Fruit fly (Drosophila melanogaster) whole organism, embryonic: ENCODE data around the gene Pino.

Experiments used
- Ada2b ChIP-seq: fragments of 200-800 bp; sonication (Bioruptor generic); IDR thresholded peaks from 2 replicates; pipeline ENCODE4 v1.3.6; 2022; ENCODE audit warnings: missing biosample characterization, missing genetic modification characterization
- CG10959 ChIP-seq: fragments of 200-800 bp; sonication (Bioruptor generic); IDR thresholded peaks from 2 replicates; pipeline ENCODE4 v1.3.6; 2022; ENCODE audit warnings: missing biosample characterization, missing genetic modification characterization
- CG10979 ChIP-seq: fragments of 200-800 bp; sonication (Bioruptor generic); optimal IDR thresholded peaks from 2 replicates; lab custom pipeline; 2018; ENCODE audit warnings: missing biosample characterization, mild to moderate bottlenecking, missing genetic modification characterization, moderate library complexity
- CG12744 ChIP-seq: fragments of 200-800 bp; sonication (Bioruptor generic); optimal IDR thresholded peaks from 2 replicates; lab custom pipeline; 2016; ENCODE audit warnings: missing biosample characterization, missing genetic modification characterization
- CG15269 ChIP-seq: fragments of 200-800 bp; sonication (Bioruptor generic); optimal IDR thresholded peaks from 2 replicates; lab custom pipeline; 2018; ENCODE audit warnings: missing biosample characterization, mild to moderate bottlenecking, missing genetic modification characterization, moderate library complexity
- CG15479 ChIP-seq: fragments of 200-800 bp; sonication (Bioruptor generic); optimal IDR thresholded peaks from 3 replicates; lab custom pipeline; 2019; ENCODE audit warnings: missing biosample characterization, mild to moderate bottlenecking, missing genetic modification characterization, moderate library complexity
- CG17802 ChIP-seq: fragments of 200-800 bp; sonication (Bioruptor generic); optimal IDR thresholded peaks from 2 replicates; lab custom pipeline; 2018; ENCODE audit warnings: missing biosample characterization, mild to moderate bottlenecking, missing genetic modification characterization, moderate library complexity
- CG34422 ChIP-seq: fragments of 200-800 bp; sonication (Bioruptor generic); IDR thresholded peaks from 3 replicates; pipeline ENCODE4 v1.3.6; 2022; ENCODE audit warnings: missing biosample characterization, missing genetic modification characterization
- CG3995 ChIP-seq: fragments of 200-800 bp; sonication (Bioruptor generic); optimal IDR thresholded peaks from 3 replicates; lab custom pipeline; 2016; ENCODE audit warnings: missing biosample characterization, missing genetic modification characterization
- CG5180 ChIP-seq: fragments of 200-800 bp; sonication (Bioruptor generic); optimal IDR thresholded peaks from 3 replicates; lab custom pipeline; 2017; ENCODE audit warnings: missing biosample characterization, missing genetic modification characterization, mild to moderate bottlenecking, moderate library complexity, missing genetic modification reagents
- CG7786 ChIP-seq: fragments of 200-800 bp; sonication (Bioruptor generic); optimal IDR thresholded peaks from 2 replicates; lab custom pipeline; 2016; ENCODE audit warnings: missing biosample characterization, missing genetic modification characterization
- CG7839 ChIP-seq: fragments of 200-800 bp; sonication (Bioruptor generic); optimal IDR thresholded peaks from 3 replicates; lab custom pipeline; 2018; ENCODE audit warnings: missing biosample characterization, mild to moderate bottlenecking, missing genetic modification characterization, moderate library complexity
- CG7928 ChIP-seq: fragments of 200-800 bp; sonication (Bioruptor generic); optimal IDR thresholded peaks from 2 replicates; lab custom pipeline; 2017; ENCODE audit warnings: missing biosample characterization, mild to moderate bottlenecking, missing genetic modification characterization
- Hr51 ChIP-seq, 2 experiments: fragments of 200-800 bp; sonication (Bioruptor generic); optimal IDR thresholded peaks; 2 replicates in 1 of 2; 3 replicates in 1 of 2; lab custom pipeline; 2016 to 2018; ENCODE audit warnings: missing biosample characterization in 2 of 2, missing genetic modification characterization in 2 of 2, mild to moderate bottlenecking in 1 of 2, moderate library complexity in 1 of 2
- Max ChIP-seq: fragments of 200-800 bp; sonication (Bioruptor generic); optimal IDR thresholded peaks from 2 replicates; lab custom pipeline; 2016; ENCODE audit warnings: missing biosample characterization, mild to moderate bottlenecking, missing genetic modification characterization
- Mrtf ChIP-seq: fragments of 200-800 bp; sonication (Bioruptor generic); IDR thresholded peaks from 3 replicates; pipeline ENCODE4 v1.3.6; 2022; ENCODE audit warnings: missing biosample characterization, missing genetic modification characterization
- Myb ChIP-seq: fragments of 200-800 bp; sonication (Bioruptor generic); optimal IDR thresholded peaks from 2 replicates; lab custom pipeline; 2016; ENCODE audit warnings: missing biosample characterization, missing genetic modification characterization
- NC2β ChIP-seq: fragments of 200-800 bp; sonication (Bioruptor generic); optimal IDR thresholded peaks from 2 replicates; lab custom pipeline; 2016; ENCODE audit warnings: missing biosample characterization, missing genetic modification characterization
- NfI ChIP-seq: fragments of 200-800 bp; sonication (Bioruptor generic); optimal IDR thresholded peaks from 3 replicates; lab custom pipeline; 2018; ENCODE audit warnings: missing biosample characterization, mild to moderate bottlenecking, missing genetic modification characterization, moderate library complexity
- Pdp1 ChIP-seq, 2 experiments: fragments of 200-800 bp; sonication (Bioruptor generic); optimal IDR thresholded peaks; 3 replicates each; lab custom pipeline; 2016; ENCODE audit warnings: missing biosample characterization in 2 of 2, missing genetic modification characterization in 2 of 2, mild to moderate bottlenecking in 1 of 2, moderate library complexity in 1 of 2
- Ravus ChIP-seq: fragments of 200-800 bp; sonication (Bioruptor generic); IDR thresholded peaks from 2 replicates; pipeline ENCODE4 v1.3.6; 2022; ENCODE audit warnings: missing biosample characterization, missing genetic modification characterization
- Sin3A ChIP-seq: fragments of >200 bp; optimal IDR thresholded peaks from 2 replicates; lab custom pipeline; 2018
- Sox100B ChIP-seq: fragments of 200-800 bp; sonication (Bioruptor generic); optimal IDR thresholded peaks from 3 replicates; lab custom pipeline; 2018; ENCODE audit warnings: missing biosample characterization, mild to moderate bottlenecking, missing genetic modification characterization
- Sox102F ChIP-seq: fragments of 200-800 bp; sonication (Bioruptor generic); optimal IDR thresholded peaks from 2 replicates; lab custom pipeline; 2018; ENCODE audit warnings: missing biosample characterization, mild to moderate bottlenecking, missing genetic modification characterization, moderate library complexity
- YL-1 ChIP-seq: fragments of 200-800 bp; sonication (Bioruptor generic); optimal IDR thresholded peaks from 3 replicates; lab custom pipeline; 2017; ENCODE audit warnings: missing biosample characterization, mild to moderate bottlenecking, missing genetic modification characterization
- bsh ChIP-seq, 2 experiments: fragments of 200-800 bp; sonication (Bioruptor generic); optimal IDR thresholded peaks; 2 replicates each; lab custom pipeline; 2017 to 2018; ENCODE audit warnings: mild to moderate bottlenecking in 2 of 2, missing biosample characterization in 2 of 2, missing genetic modification characterization in 2 of 2, moderate library complexity in 1 of 2
- chinmo ChIP-seq: fragments of 200-800 bp; sonication (Bioruptor generic); IDR thresholded peaks from 4 replicates; pipeline ENCODE4 v1.3.6; 2022; ENCODE audit warnings: missing biosample characterization, missing genetic modification characterization; ENCODE audit not compliant: partially characterized antibody
- corto ChIP-seq: fragments of 200-800 bp; sonication (Bioruptor generic); optimal IDR thresholded peaks from 2 replicates; lab custom pipeline; 2016; ENCODE audit warnings: missing biosample characterization, mild to moderate bottlenecking, missing genetic modification characterization, moderate library complexity
- eve ChIP-seq, 2 experiments: fragments of >200 bp; optimal IDR thresholded peaks; 2 replicates each; lab custom pipeline; 2017; ENCODE audit warnings: missing biosample characterization in 2 of 2, missing genetic modification characterization in 2 of 2
- ewg ChIP-seq: fragments of 200-800 bp; sonication (Bioruptor generic); optimal IDR thresholded peaks from 3 replicates; lab custom pipeline; 2017; ENCODE audit warnings: mild to moderate bottlenecking, missing biosample characterization, missing genetic modification reagents, missing genetic modification characterization
- fd102C ChIP-seq: fragments of 200-800 bp; sonication (Bioruptor generic); optimal IDR thresholded peaks from 2 replicates; lab custom pipeline; 2018; ENCODE audit warnings: missing biosample characterization, mild to moderate bottlenecking, missing genetic modification characterization, moderate library complexity
- fd64A ChIP-seq: fragments of 200-800 bp; sonication (Bioruptor generic); optimal IDR thresholded peaks from 3 replicates; lab custom pipeline; 2018; ENCODE audit warnings: missing biosample characterization, mild to moderate bottlenecking, missing genetic modification characterization
- ftz-f1 ChIP-seq: fragments of 200-800 bp; sonication (Bioruptor generic); optimal IDR thresholded peaks from 2 replicates; lab custom pipeline; 2016; ENCODE audit warnings: missing biosample characterization, missing genetic modification characterization
- ham ChIP-seq: fragments of 200-800 bp; sonication (Bioruptor generic); IDR thresholded peaks from 2 replicates; pipeline ENCODE4 v1.3.6; 2022; ENCODE audit warnings: missing biosample characterization, missing genetic modification characterization
- hkb ChIP-seq, 2 experiments: fragments of 200-800 bp in 1 of 2; fragments of >200 bp in 1 of 2; sonication (Bioruptor generic) in 1 of 2; IDR thresholded peaks in 1 of 2; optimal IDR thresholded peaks in 1 of 2; 2 replicates each; pipeline versions ENCODE4 v1.3.6 to Lab custom; 2017 to 2022; ENCODE audit warnings: missing biosample characterization in 1 of 2, missing genetic modification characterization in 1 of 2
- ind ChIP-seq: fragments of 200-800 bp; sonication (Bioruptor generic); optimal IDR thresholded peaks from 3 replicates; lab custom pipeline; 2016; ENCODE audit warnings: missing biosample characterization, missing genetic modification characterization
- kah ChIP-seq: fragments of 200-800 bp; sonication (Bioruptor generic); optimal IDR thresholded peaks from 2 replicates; lab custom pipeline; 2018; ENCODE audit warnings: missing biosample characterization, mild to moderate bottlenecking, missing genetic modification characterization
- lab ChIP-seq: fragments of 200-800 bp; sonication (Bioruptor generic); optimal IDR thresholded peaks from 3 replicates; lab custom pipeline; 2017; ENCODE audit warnings: missing biosample characterization, missing genetic modification characterization, mild to moderate bottlenecking, moderate library complexity, missing genetic modification reagents
- otp ChIP-seq: fragments of 200-800 bp; sonication (Bioruptor generic); IDR thresholded peaks from 3 replicates; pipeline ENCODE4, ENCODE4 v1.3.6; 2022; ENCODE audit warnings: missing biosample characterization, missing genetic modification characterization
- phol ChIP-seq: fragments of 200-800 bp; sonication (Bioruptor generic); optimal IDR thresholded peaks from 3 replicates; lab custom pipeline; 2018; ENCODE audit warnings: missing biosample characterization, mild to moderate bottlenecking, missing genetic modification characterization, moderate library complexity
- pnt ChIP-seq: fragments of 200-800 bp; sonication (Bioruptor generic); optimal IDR thresholded peaks from 3 replicates; lab custom pipeline; 2016; ENCODE audit warnings: missing biosample characterization, missing genetic modification characterization
- row ChIP-seq: fragments of 200-800 bp; sonication (Bioruptor generic); IDR thresholded peaks from 3 replicates; pipeline ENCODE4 v1.3.6; 2022; ENCODE audit warnings: missing biosample characterization, missing genetic modification characterization
- sc ChIP-seq, 3 experiments: fragments of >200 bp in 2 of 3; fragments of 200-800 bp in 1 of 3; sonication (Bioruptor generic) in 1 of 3; optimal IDR thresholded peaks; 2 replicates in 2 of 3; 3 replicates in 1 of 3; lab custom pipeline; 2017; ENCODE audit warnings: mild to moderate bottlenecking in 1 of 3, missing biosample characterization in 1 of 3, missing genetic modification characterization in 1 of 3, missing genetic modification reagents in 1 of 3
- scrt ChIP-seq: fragments of 200-800 bp; sonication (Bioruptor generic); optimal IDR thresholded peaks from 2 replicates; lab custom pipeline; 2018; ENCODE audit warnings: missing biosample characterization, mild to moderate bottlenecking, missing genetic modification characterization, moderate library complexity
- sens-2 ChIP-seq: fragments of 200-800 bp; sonication (Bioruptor generic); IDR thresholded peaks from 2 replicates; pipeline ENCODE4 v1.3.6; 2022; ENCODE audit warnings: missing biosample characterization, missing genetic modification characterization
- so ChIP-seq: fragments of 200-800 bp; sonication (Bioruptor generic); IDR thresholded peaks from 3 replicates; pipeline ENCODE4 v1.3.6; 2022; ENCODE audit warnings: missing biosample characterization, missing genetic modification characterization
- ssp ChIP-seq: fragments of 200-800 bp; sonication (Bioruptor generic); IDR thresholded peaks from 2 replicates; pipeline ENCODE4 v1.3.6; 2022; ENCODE audit warnings: missing biosample characterization, missing genetic modification characterization
- zen ChIP-seq: fragments of 200-800 bp; sonication (Bioruptor generic); optimal IDR thresholded peaks from 3 replicates; lab custom pipeline; 2018; ENCODE audit warnings: missing biosample characterization, mild to moderate bottlenecking, missing genetic modification characterization, moderate library complexity
- zf30C ChIP-seq: fragments of 200-800 bp; sonication (Bioruptor generic); optimal IDR thresholded peaks from 3 replicates; lab custom pipeline; 2018; ENCODE audit warnings: missing biosample characterization, mild to moderate bottlenecking, missing genetic modification characterization

The Pino gene

DNA sequence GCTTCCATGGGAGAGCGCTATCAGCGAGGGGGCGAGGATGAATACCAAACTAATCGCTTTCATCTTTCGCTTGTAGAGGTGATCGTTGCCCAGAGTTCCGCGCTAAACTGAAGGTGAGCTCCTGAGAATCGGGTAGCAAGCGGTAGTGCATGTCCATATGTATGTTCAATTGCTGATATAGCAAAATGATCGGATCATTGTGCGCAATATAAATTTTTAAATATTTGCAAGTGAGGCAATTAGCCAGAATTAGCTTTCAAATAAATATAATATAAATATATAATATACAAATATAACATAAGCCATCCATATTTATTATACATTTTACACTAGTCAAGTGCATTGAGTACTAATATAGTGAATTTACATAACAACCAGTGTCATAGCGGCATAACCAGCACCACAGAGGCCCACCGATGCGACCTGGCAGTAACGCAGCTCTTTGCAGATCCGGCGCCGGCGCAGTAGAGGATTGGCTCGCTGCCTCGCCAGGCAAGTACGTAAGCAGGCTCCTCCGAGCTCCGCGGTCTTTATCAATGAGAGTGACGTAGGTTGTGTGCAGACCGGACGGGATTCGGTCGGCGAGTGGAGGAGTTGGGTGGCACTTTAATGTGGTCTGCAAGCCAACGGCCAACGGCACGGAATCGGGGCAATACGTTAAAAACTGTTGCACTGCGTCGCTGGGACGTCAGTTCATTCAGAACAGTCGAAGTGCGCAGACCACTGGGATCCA, 5.4 kb upstream of the Pino start, which contains the start of the genes Iris and CG4577 (continued):
- TF ChIP-seq CG10959 (GFP tag; lab: Robert Waterston, UW), result no peak
- no peak for TF ChIP-seq CG7928
- TF ChIP-seq phol (tag; lab: Kevin White, UChicago), result no peak
- no peak for TF ChIP-seq corto (GFP tag; lab: Kevin White, UChicago)
- no peak for TF ChIP-seq zen (tag; lab: Kevin White, UChicago)
- TF ChIP-seq Sox100B (GFP tag; lab: Kevin White, UChicago), result no peak
- no peak for TF ChIP-seq NC2β
- TF ChIP-seq CG3995 (GFP tag; lab: Kevin White, UChicago), result no peak
- no peak for TF ChIP-seq NfI
- TF ChIP-seq so (GFP tag; lab: Robert Waterston, UW), result no peak
- peak; percentile 37; the same call in 1 of the 3 replicates for TF ChIP-seq row
- no peak for TF ChIP-seq sc (optimal IDR thresholded peaks at IDR 0.05; lab: Kevin White, UChicago)
- no peak for TF ChIP-seq sc (GFP tag; optimal IDR thresholded peaks at IDR 0.05; lab: Kevin White, UChicago)
- TF ChIP-seq CG17802 (tag; lab: Kevin White, UChicago), result no peak
- no peak for TF ChIP-seq zf30C
- TF ChIP-seq ewg, result peak; percentile 60
- 0 out of 3 replicates have a peak, but pooled peaks have one; percentile 5 for TF ChIP-seq Mrtf (GFP tag; lab: Robert Waterston, UW)
- no peak for TF ChIP-seq ftz-f1
- peak in 1 of 2 experiments; percentile 3 for TF ChIP-seq Pdp1 (GFP tag; optimal IDR thresholded peaks at IDR 0.05; lab: Kevin White, UChicago)
- TF ChIP-seq pnt (GFP tag; lab: Kevin White, UChicago), result no peak
- TF ChIP-seq Ada2b, result no peak
- TF ChIP-seq fd102C (GFP tag; lab: Kevin White, UChicago), result no peak
- TF ChIP-seq lab, result peak; percentile 22
- no peak for TF ChIP-seq kah (GFP tag; lab: Kevin White, UChicago)
- TF ChIP-seq CG5180, result no peak
- TF ChIP-seq eve (GFP tag; optimal IDR thresholded peaks at IDR 0.05; lab: Kevin White, UChicago), result no peak
- TF ChIP-seq sens-2 (GFP tag; lab: Robert Waterston, UW), result no peak
- TF ChIP-seq otp (GFP tag; lab: Robert Waterston, UW), result no peak
- TF ChIP-seq ssp, result no peak
- TF ChIP-seq CG10979 (tag; lab: Kevin White, UChicago), result no peak

- TF ChIP-seq CG15269 (tag; lab: Kevin White, UChicago), result no peak
- TF ChIP-seq chinmo (GFP tag; lab: Robert Waterston, UW), result 0 out of 4 replicates have a peak, but pooled peaks have one; percentile 35
- no peak for TF ChIP-seq hkb (optimal IDR thresholded peaks at IDR 0.05; lab: Kevin White, UChicago)
- TF ChIP-seq hkb (GFP tag; IDR thresholded peaks at IDR 0.05; lab: Robert Waterston, UW), result no peak
- TF ChIP-seq Myb, result no peak
- TF ChIP-seq Ravus (GFP tag; lab: Robert Waterston, UW), result no peak
- TF ChIP-seq Sox102F (GFP tag; lab: Kevin White, UChicago), result no peak
- peak; percentile 14 for TF ChIP-seq Sin3A (lab: Kevin White, UChicago)
- peak; percentile 48 for TF ChIP-seq scrt
- no peak for TF ChIP-seq CG7786 (GFP tag; lab: Kevin White, UChicago)
- no peak for TF ChIP-seq CG7839 (tag; lab: Kevin White, UChicago)
- no peak for TF ChIP-seq Max (GFP tag; lab: Kevin White, UChicago)
- no peak for TF ChIP-seq bsh (GFP tag; optimal IDR thresholded peaks at IDR 0.05; lab: Kevin White, UChicago)
- TF ChIP-seq CG12744 (GFP tag; lab: Kevin White, UChicago), result no peak
- TF ChIP-seq ind (GFP tag; lab: Kevin White, UChicago), result no peak
- TF ChIP-seq CG34422 (GFP tag; lab: Robert Waterston, UW), result peak; percentile 43; the same call in 1 of the 3 replicates
- no peak for TF ChIP-seq Hr51 (GFP tag; optimal IDR thresholded peaks at IDR 0.05; lab: Kevin White, UChicago)
- TF ChIP-seq ham (GFP tag; lab: Robert Waterston, UW), result no peak
- no peak for TF ChIP-seq fd64A (GFP tag; lab: Kevin White, UChicago)
- peak; percentile 30 for TF ChIP-seq YL-1
- TF ChIP-seq CG15479 (GFP tag; lab: Kevin White, UChicago), result peak; percentile 37
Measured at dm6 chr2L:1128344-1128931, 315 bp downstream of the Pino start.
